Worm (Caenorhabditis elegans) whole organism, young adult: ENCODE results near the gene Y41C4A.11.
A peak's percentile ranks its signal among the peaks of the same experiment; 100 is the strongest.

Experiments used
- B0261.1 ChIP-seq: sonication (generic microtip); optimal IDR thresholded peaks from 2 replicates; lab custom pipeline; 2016; ENCODE audit warnings: mild to moderate bottlenecking, missing genetic modification characterization, moderate library complexity, missing compliant biosample characterization
- C06A6.2 ChIP-seq: fragments of 200-800 bp; sonication (Bioruptor generic); conservative IDR thresholded peaks from 2 replicates; pipeline ENCODE4 v1.3.6; 2022; ENCODE audit warnings: missing genetic modification characterization, missing compliant biosample characterization
- D2030.7 ChIP-seq: fragments of 200-800 bp; sonication (Bioruptor generic); IDR thresholded peaks from 2 replicates; pipeline ENCODE4 v1.3.6; 2022; ENCODE audit warnings: missing genetic modification reagents, missing genetic modification characterization, missing compliant biosample characterization
- F33H1.4 ChIP-seq: fragments of 200-800 bp; sonication (Bioruptor generic); IDR thresholded peaks from 2 replicates; pipeline ENCODE4 v1.3.6; 2022; ENCODE audit warnings: missing genetic modification reagents, missing genetic modification characterization, missing compliant biosample characterization
- F57A8.1 ChIP-seq: fragments of 200-800 bp; sonication (Bioruptor generic); optimal IDR thresholded peaks from 2 replicates; lab custom pipeline; 2018; ENCODE audit warnings: mild to moderate bottlenecking, missing genetic modification characterization, moderate library complexity, missing compliant biosample characterization
- K12H6.12 ChIP-seq: fragments of 200-800 bp; sonication (Bioruptor generic); optimal IDR thresholded peaks from 2 replicates; lab custom pipeline; 2018; ENCODE audit warnings: mild to moderate bottlenecking, missing genetic modification characterization, missing compliant biosample characterization
- Y79H2A.3 ChIP-seq: fragments of 200-800 bp; sonication (Bioruptor generic); conservative IDR thresholded peaks from 2 replicates; pipeline ENCODE4 v1.3.6; 2022; ENCODE audit warnings: missing genetic modification reagents, missing genetic modification characterization, missing compliant biosample characterization
- Y95B8A.8 ChIP-seq: fragments of 200-800 bp; sonication (Bioruptor generic); IDR thresholded peaks from 2 replicates; pipeline ENCODE4 v1.3.6; 2022; ENCODE audit warnings: missing genetic modification reagents, missing genetic modification characterization, missing compliant biosample characterization
- ama-1 ChIP-seq, 3 experiments: fragments of 150-350 bp in 1 of 3; sonication (generic microtip) in 2 of 3; optimal IDR thresholded peaks; 2 replicates each; lab custom pipeline; 2014 to 2018; ENCODE audit warnings: missing biosample characterization in 2 of 3, missing genetic modification characterization in 2 of 3, missing genetic modification reagents in 2 of 3
- athp-1 ChIP-seq: sonication (generic microtip); optimal IDR thresholded peaks from 2 replicates; lab custom pipeline; 2017; ENCODE audit warnings: mild to moderate bottlenecking, missing genetic modification characterization, missing compliant biosample characterization
- attf-6 ChIP-seq: fragments of 200-800 bp; sonication (Bioruptor generic); IDR thresholded peaks from 2 replicates; pipeline ENCODE4 v1.3.6; 2022; ENCODE audit warnings: missing genetic modification reagents, missing genetic modification characterization, missing compliant biosample characterization
- ccch-3 ChIP-seq: fragments of 200-800 bp; sonication (Bioruptor generic); optimal IDR thresholded peaks from 2 replicates; lab custom pipeline; 2018; ENCODE audit warnings: mild to moderate bottlenecking, missing genetic modification characterization, missing compliant biosample characterization
- ceh-100 ChIP-seq: fragments of 200-800 bp; sonication (Bioruptor generic); IDR thresholded peaks from 2 replicates; pipeline ENCODE4 v1.3.6; 2022; ENCODE audit warnings: missing genetic modification reagents, missing genetic modification characterization, missing compliant biosample characterization
- ceh-58 ChIP-seq: fragments of 200-800 bp; sonication (Bioruptor generic); IDR thresholded peaks from 2 replicates; pipeline ENCODE4 v1.3.6; 2022; ENCODE audit warnings: missing genetic modification characterization, missing compliant biosample characterization
- ceh-79 ChIP-seq: sonication (generic microtip); optimal IDR thresholded peaks from 2 replicates; lab custom pipeline; 2017; ENCODE audit warnings: mild to moderate bottlenecking, missing genetic modification characterization, missing compliant biosample characterization
- ceh-91 ChIP-seq: fragments of 200-800 bp; sonication (Bioruptor generic); IDR thresholded peaks from 2 replicates; pipeline ENCODE4 v1.3.6; 2022; ENCODE audit warnings: missing genetic modification reagents, missing genetic modification characterization, missing compliant biosample characterization
- efl-1 ChIP-seq: fragments of 150-350 bp; optimal IDR thresholded peaks from 2 replicates; lab custom pipeline; 2014; ENCODE audit warnings: missing biosample characterization, missing genetic modification reagents, missing genetic modification characterization
- gei-17 ChIP-seq: fragments of 200-800 bp; sonication (Bioruptor generic); optimal IDR thresholded peaks from 2 replicates; lab custom pipeline; 2018; ENCODE audit warnings: mild to moderate bottlenecking, missing genetic modification characterization, missing compliant biosample characterization
- him-1 ChIP-seq: sonication (generic microtip); optimal IDR thresholded peaks from 2 replicates; lab custom pipeline; 2016; ENCODE audit warnings: missing genotype, missing genetic modification reagents, missing genetic modification characterization, missing compliant biosample characterization
- hlh-12 ChIP-seq: sonication (generic microtip); optimal IDR thresholded peaks from 2 replicates; lab custom pipeline; 2016; ENCODE audit warnings: missing genetic modification characterization, missing compliant biosample characterization
- hmg-1.2 ChIP-seq: fragments of 200-800 bp; sonication (Bioruptor generic); IDR thresholded peaks from 2 replicates; pipeline ENCODE4 v1.3.6; 2022; ENCODE audit warnings: missing genetic modification reagents, missing genetic modification characterization, missing compliant biosample characterization
- hmg-20 ChIP-seq: fragments of 200-800 bp; sonication (Bioruptor generic); IDR thresholded peaks from 2 replicates; pipeline ENCODE4 v1.3.6; 2022; ENCODE audit warnings: missing genetic modification reagents, missing genetic modification characterization, missing compliant biosample characterization
- hrde-1 ChIP-seq: sonication (generic microtip); optimal IDR thresholded peaks from 2 replicates; lab custom pipeline; 2016; ENCODE audit warnings: missing genetic modification characterization, mild to moderate bottlenecking, missing compliant biosample characterization, moderate library complexity, missing genotype, missing genetic modification reagents, borderline replicate concordance
- lin-26 ChIP-seq: fragments of 200-800 bp; sonication (Bioruptor generic); IDR thresholded peaks from 2 replicates; pipeline ENCODE4 v1.3.6; 2022; ENCODE audit warnings: missing genetic modification reagents, missing genetic modification characterization, missing compliant biosample characterization
- lin-35 ChIP-seq, 3 experiments: fragments of 150-350 bp in 2 of 3; sonication (generic microtip) in 1 of 3; optimal IDR thresholded peaks; 2 replicates each; lab custom pipeline; 2014 to 2018; ENCODE audit warnings: missing biosample characterization in 3 of 3, missing genetic modification characterization in 3 of 3, missing genetic modification reagents in 3 of 3
- lin-40 ChIP-seq: sonication (generic microtip); optimal IDR thresholded peaks from 2 replicates; lab custom pipeline; 2016; ENCODE audit warnings: missing genetic modification characterization, mild to moderate bottlenecking, missing compliant biosample characterization, missing genotype, missing genetic modification reagents
- lin-54 ChIP-seq: fragments of 200-800 bp; sonication (Bioruptor generic); optimal IDR thresholded peaks from 2 replicates; lab custom pipeline; 2018; ENCODE audit warnings: mild to moderate bottlenecking, missing genetic modification characterization, missing compliant biosample characterization
- madf-6 ChIP-seq: fragments of 200-800 bp; sonication (Bioruptor generic); IDR thresholded peaks from 2 replicates; pipeline ENCODE4 v1.3.6; 2022; ENCODE audit warnings: missing genetic modification reagents, missing genetic modification characterization, missing compliant biosample characterization
- mcd-1 ChIP-seq: fragments of 200-800 bp; sonication (Bioruptor generic); IDR thresholded peaks from 2 replicates; pipeline ENCODE4 v1.3.6; 2022; ENCODE audit warnings: missing genetic modification reagents, missing genetic modification characterization, missing compliant biosample characterization
- mes-4 ChIP-seq: sonication (generic microtip); optimal IDR thresholded peaks from 2 replicates; lab custom pipeline; 2016; ENCODE audit warnings: missing genotype, missing genetic modification characterization, missing compliant biosample characterization
- nfyb-1 ChIP-seq: fragments of 200-800 bp; sonication (Bioruptor generic); IDR thresholded peaks from 2 replicates; pipeline ENCODE4 v1.3.6; 2022; ENCODE audit warnings: missing genetic modification reagents, missing genetic modification characterization, missing compliant biosample characterization
- nhr-120 ChIP-seq: fragments of 200-800 bp; sonication (Bioruptor generic); IDR thresholded peaks from 2 replicates; pipeline ENCODE4 v1.3.6; 2022; ENCODE audit warnings: missing genetic modification characterization, missing compliant biosample characterization
- nhr-80 ChIP-seq: sonication (generic microtip); optimal IDR thresholded peaks from 2 replicates; lab custom pipeline; 2016; ENCODE audit warnings: missing genetic modification characterization, missing compliant biosample characterization
- nhr-90 ChIP-seq: sonication (generic microtip); optimal IDR thresholded peaks from 2 replicates; lab custom pipeline; 2016; ENCODE audit warnings: missing genotype, mild to moderate bottlenecking, missing genetic modification characterization, missing compliant biosample characterization
- pha-4 ChIP-seq: fragments of 150-350 bp; sonication (generic microtip); optimal IDR thresholded peaks from 2 replicates; lab custom pipeline; 2014; ENCODE audit warnings: missing biosample characterization, missing genetic modification reagents, missing genetic modification characterization
- rcor-1 ChIP-seq: fragments of 200-800 bp; sonication (Bioruptor generic); IDR thresholded peaks from 2 replicates; pipeline ENCODE4 v1.3.6; 2022; ENCODE audit warnings: missing genetic modification reagents, missing genetic modification characterization, missing compliant biosample characterization
- repo-1 ChIP-seq: sonication (generic microtip); optimal IDR thresholded peaks from 2 replicates; lab custom pipeline; 2017; ENCODE audit warnings: mild to moderate bottlenecking, missing genetic modification characterization, missing compliant biosample characterization
- snpc-1.3 ChIP-seq: sonication (generic microtip); optimal IDR thresholded peaks from 2 replicates; lab custom pipeline; 2017; ENCODE audit warnings: missing genetic modification characterization, mild to moderate bottlenecking, missing compliant biosample characterization, antibody characterized with exemption, moderate library complexity, missing genotype, missing genetic modification reagents; ENCODE audit not compliant: insufficient read depth
- somi-1 ChIP-seq: fragments of 200-800 bp; sonication (Bioruptor generic); optimal IDR thresholded peaks from 2 replicates; lab custom pipeline; 2018; ENCODE audit warnings: mild to moderate bottlenecking, missing genetic modification characterization, missing compliant biosample characterization
- tbp1 ChIP-seq: fragments of 200-800 bp; sonication (Bioruptor generic); optimal IDR thresholded peaks from 2 replicates; lab custom pipeline; 2018; ENCODE audit warnings: mild to moderate bottlenecking, missing genetic modification characterization, missing compliant biosample characterization
- tbx-9 ChIP-seq: sonication (generic microtip); optimal IDR thresholded peaks from 2 replicates; lab custom pipeline; 2016; ENCODE audit warnings: borderline replicate concordance, missing genetic modification characterization, inconsistent platforms, missing compliant biosample characterization
- zfh-2 ChIP-seq: fragments of 200-800 bp; sonication (Bioruptor generic); conservative IDR thresholded peaks from 2 replicates; pipeline ENCODE4 v1.3.6; 2022; ENCODE audit warnings: missing genetic modification reagents, missing genetic modification characterization, missing compliant biosample characterization
- zim-3 ChIP-seq: sonication (generic microtip); optimal IDR thresholded peaks from 2 replicates; lab custom pipeline; 2017; ENCODE audit warnings: mild to moderate bottlenecking, missing genetic modification characterization, moderate library complexity, missing compliant biosample characterization
- ztf-26 ChIP-seq: sonication (generic microtip); optimal IDR thresholded peaks from 2 replicates; lab custom pipeline; 2017; ENCODE audit warnings: missing genetic modification characterization, missing compliant biosample characterization
- ztf-6 ChIP-seq: fragments of 200-800 bp; sonication (Bioruptor generic); IDR thresholded peaks from 2 replicates; pipeline ENCODE4 v1.3.6; 2022; ENCODE audit warnings: missing genetic modification reagents, missing genetic modification characterization, missing compliant biosample characterization

Gene Y41C4A.11

DNA sequence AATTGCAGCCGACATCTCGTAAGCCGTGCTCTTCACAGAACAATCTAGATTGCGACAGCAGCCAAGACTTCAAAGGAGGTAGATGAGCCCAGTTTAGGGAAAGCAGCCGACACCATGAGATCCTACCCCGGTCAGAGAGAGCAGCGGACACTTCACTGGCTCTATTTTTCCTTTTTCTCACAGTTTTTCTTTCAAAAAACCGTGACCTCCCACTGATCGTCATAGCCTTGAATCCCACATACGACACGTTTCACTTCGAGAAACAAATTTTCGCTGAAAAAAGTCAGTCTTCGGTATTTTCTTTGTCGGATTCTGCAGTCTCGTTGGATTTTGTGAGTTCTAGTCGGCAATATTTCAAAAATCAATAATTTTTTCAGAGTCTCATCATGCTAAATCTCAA lies 12.4 kb downstream of the Y41C4A.11 start, which contains the start of gene Y41C4A.21:
TSS of gene Y41C4A.21 (plus strand) at position 301 of the 400 bp plus-strand sequence.
- 0 out of 2 replicates have a peak, but pooled peaks have one; percentile 19 for TF ChIP-seq zfh-2 (GFP tag; lab: Robert Waterston, UW)
- no peak for TF ChIP-seq D2030.7 (GFP tag; lab: Robert Waterston, UW)

ce11 chrIII:11732943-11733342 lies 13.3 kb downstream of the Y41C4A.11 start:
- TF ChIP-seq lin-54 (GFP tag; lab: Kevin White, UChicago) = no peak
- TF ChIP-seq ztf-6 (GFP tag; lab: Robert Waterston, UW) = no peak
- no peak for TF ChIP-seq ceh-58
- TF ChIP-seq ceh-91 (GFP tag; lab: Robert Waterston, UW) = no peak
- no peak for TF ChIP-seq Y95B8A.8 (GFP tag; lab: Robert Waterston, UW)
- no peak for TF ChIP-seq athp-1 (tag; lab: Kevin White, UChicago)
- TF ChIP-seq Y79H2A.3 = no peak
- no peak for TF ChIP-seq mes-4
- no peak for TF ChIP-seq hrde-1
- TF ChIP-seq nhr-90 (tag; lab: Kevin White, UChicago) = no peak
- no peak for TF ChIP-seq nhr-120
- no peak for TF ChIP-seq him-1 (tag; lab: Kevin White, UChicago)
- no peak for TF ChIP-seq K12H6.12 (tag; lab: Kevin White, UChicago)
- no peak for TF ChIP-seq nhr-80 (tag; lab: Kevin White, UChicago)
- no peak for TF ChIP-seq nfyb-1 (GFP tag; lab: Robert Waterston, UW)

ce11 chrIII:11737527-11737926 lies 17.9 kb downstream of the Y41C4A.11 start, which contains the start of gene sup-1:
TSS of gene sup-1 (minus strand) at chrIII:11737627.
- TF ChIP-seq zfh-2 (GFP tag; lab: Robert Waterston, UW) (no peak), hmg-1.2 (GFP tag; lab: Robert Waterston, UW) (no peak), gei-17 (GFP tag; lab: Kevin White, UChicago) (no peak), hmg-20 (GFP tag; lab: Robert Waterston, UW) (no peak), ceh-100 (GFP tag; lab: Robert Waterston, UW) (no peak), F57A8.1 (no peak), lin-26 (GFP tag; lab: Robert Waterston, UW) (no peak), ccch-3 (GFP tag; lab: Kevin White, UChicago) (no peak), ama-1 (optimal IDR thresholded peaks at IDR 0.05; lab: Kevin White, UChicago) (no peak), ama-1 (GFP tag; optimal IDR thresholded peaks at IDR 0.05; lab: Kevin White, UChicago) (no peak), B0261.1 (tag; lab: Kevin White, UChicago) (no peak), F33H1.4 (no peak), zim-3 (tag; lab: Kevin White, UChicago) (no peak), repo-1 (tag; lab: Kevin White, UChicago) (no peak), tbx-9 (tag; lab: Kevin White, UChicago) (no peak), efl-1 (no peak)

DNA sequence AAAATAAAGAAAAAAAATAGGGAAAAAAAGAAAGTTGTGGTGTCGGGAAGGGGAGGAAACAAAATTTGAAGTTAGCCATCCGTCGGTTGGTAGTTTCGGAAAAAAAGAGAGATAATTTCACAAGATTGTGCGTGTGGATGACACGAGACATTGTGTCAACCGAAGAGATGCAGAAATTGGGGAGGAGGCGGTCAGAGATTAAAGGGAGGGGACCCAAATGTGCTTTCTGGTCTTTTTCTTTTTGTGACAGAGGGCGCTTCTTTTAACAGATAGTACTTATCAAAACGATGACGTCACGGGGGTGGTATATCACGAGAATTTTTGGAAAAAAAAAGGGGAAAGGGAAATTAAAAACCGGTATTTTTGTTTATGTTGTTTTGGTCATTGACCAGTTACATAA lies 18.8 kb downstream of the Y41C4A.11 start:
- TF ChIP-seq tbp1 (GFP tag; lab: Kevin White, UChicago) = no peak
- TF ChIP-seq somi-1 (GFP tag; lab: Kevin White, UChicago) = peak; percentile 80
- no peak for TF ChIP-seq repo-1 (tag; lab: Kevin White, UChicago)
- TF ChIP-seq lin-40 (tag; lab: Kevin White, UChicago) = peak; percentile 61
- TF ChIP-seq hlh-12 (tag; lab: Kevin White, UChicago) = no peak
- TF ChIP-seq hmg-20 (GFP tag; lab: Robert Waterston, UW) = no peak
- TF ChIP-seq ceh-79 (tag; lab: Kevin White, UChicago) = no peak
- peak; percentile 42; the same call in 1 of the 2 replicates for TF ChIP-seq hmg-1.2 (GFP tag; lab: Robert Waterston, UW)
- 0 out of 2 replicates have a peak, but pooled peaks have one; percentile 22 for TF ChIP-seq C06A6.2 (GFP tag; lab: Robert Waterston, UW)
- TF ChIP-seq attf-6 = no peak
- TF ChIP-seq pha-4 = no peak
- no peak for TF ChIP-seq snpc-1.3 (tag; lab: Kevin White, UChicago)
- peak; percentile 9; the same call in 1 of the 2 replicates for TF ChIP-seq mcd-1 (GFP tag; lab: Robert Waterston, UW)
- no peak for TF ChIP-seq rcor-1 (GFP tag; lab: Robert Waterston, UW)
- TF ChIP-seq madf-6 (GFP tag; lab: Robert Waterston, UW) = no peak
- peak in 1 of 3 experiments; percentile 53 for TF ChIP-seq lin-35 (GFP tag; optimal IDR thresholded peaks at IDR 0.05; lab: Kevin White, UChicago)
- TF ChIP-seq lin-54 (GFP tag; lab: Kevin White, UChicago) = no peak
- peak; percentile 65 for TF ChIP-seq ztf-26 (tag; lab: Kevin White, UChicago)
